Fruit fly (Drosophila melanogaster) whole organism, larva: ENCODE data around the gene CG3842.
A peak's percentile ranks its signal among the peaks of the same experiment; 100 is the strongest.

ENCODE experiments used
- noc ChIP-seq: fragments of 200-800 bp; sonication (Bioruptor generic); optimal IDR thresholded peaks from 3 replicates; lab custom pipeline; 2019; ENCODE audit warnings: missing biosample characterization, mild to moderate bottlenecking, missing genetic modification characterization, moderate library complexity

The CG3842 gene

dm6 chrX:6337702-6338101, at the start of gene CG3842:
CG3842 (plus strand) TSS chrX:6337762.
- TF ChIP-seq noc (tag; lab: Kevin White, UChicago): no peak

- peak; percentile 54 for TF ChIP-seq noc (tag; lab: Kevin White, UChicago)
Observed at dm6 chrX:6287842-6288241, 49.7 kb upstream of the CG3842 start, which contains the start of the genes Top3beta and wuho. Top3beta (minus strand) TSS chrX:6287990. wuho (plus strand) TSS chrX:6288100.

dm6 chrX:6291083-6291699, 46.4 kb upstream of the CG3842 start, which contains the start of the genes Rpt4 and mldr:
Rpt4 (minus strand) TSS chrX:6291245.
mldr (plus strand) TSS chrX:6291303.
- no peak for TF ChIP-seq noc (tag; lab: Kevin White, UChicago)

- no peak for TF ChIP-seq noc (tag; lab: Kevin White, UChicago)
Observed at dm6 chrX:6294243-6294642, 43.3 kb upstream of the CG3842 start, which contains the start of gene CG15892. CG15892 (minus strand) TSS chrX:6294343.

- no peak for TF ChIP-seq noc (tag; lab: Kevin White, UChicago)
Observed at dm6 chrX:6295129-6295539, 42.4 kb upstream of the CG3842 start, which contains the start of the genes CG15891 and CG3815. CG15891 (minus strand) TSS chrX:6295345. CG3815 (plus strand) TSS chrX:6295389.

- TF ChIP-seq noc (tag; lab: Kevin White, UChicago): no peak
Observed at dm6 chrX:6301052-6301451, 36.5 kb upstream of the CG3842 start, which contains the start of gene CG12219. CG12219 (minus strand) TSS chrX:6301285.

dm6 chrX:6303196-6303595, 34.4 kb upstream of the CG3842 start:
- no peak for TF ChIP-seq noc (tag; lab: Kevin White, UChicago)

dm6 chrX:6303675-6304074, 33.9 kb upstream of the CG3842 start, which contains the start of gene CG3823:
CG3823 (plus strand) TSS chrX:6303975.
- TF ChIP-seq noc (tag; lab: Kevin White, UChicago): no peak

dm6 chrX:6304203-6304602, 33.4 kb upstream of the CG3842 start:
- TF ChIP-seq noc (tag; lab: Kevin White, UChicago): no peak

- TF ChIP-seq noc (tag; lab: Kevin White, UChicago): no peak
Observed at dm6 chrX:6305317-6305716, 32.2 kb upstream of the CG3842 start.

dm6 chrX:6308852-6309251, 28.7 kb upstream of the CG3842 start, which contains the start of gene CG15894:
CG15894 (plus strand) TSS chrX:6309212.
- no peak for TF ChIP-seq noc (tag; lab: Kevin White, UChicago)

dm6 chrX:6310408-6310807, 27.2 kb upstream of the CG3842 start:
- no peak for TF ChIP-seq noc (tag; lab: Kevin White, UChicago)

dm6 chrX:6311516-6311915, 26.0 kb upstream of the CG3842 start:
- no peak for TF ChIP-seq noc (tag; lab: Kevin White, UChicago)

- no peak for TF ChIP-seq noc (tag; lab: Kevin White, UChicago)
Observed at dm6 chrX:6315583-6315982, 22.0 kb upstream of the CG3842 start.

- TF ChIP-seq noc (tag; lab: Kevin White, UChicago): no peak
Observed at dm6 chrX:6316858-6317474, 20.6 kb upstream of the CG3842 start.

dm6 chrX:6330369-6330949, 7.1 kb upstream of the CG3842 start, which contains the start of gene CG42240:
CG42240 (plus strand) TSS chrX:6330842.
- TF ChIP-seq noc (tag; lab: Kevin White, UChicago): peak; percentile 53
